Fruit fly (Drosophila melanogaster): ENCODE measurements around the gene Rpn12.

dm6 chr3L:16572208-16572607, 10.6 kb upstream of the Rpn12 start:
- TF ChIP-seq psq (optimal IDR thresholded peaks at IDR 0.05) (no peak), usp (GFP tag; optimal IDR thresholded peaks at IDR 0.05) (no peak), CG8478 (optimal IDR thresholded peaks at IDR 0.05) (no peak), pan (optimal IDR thresholded peaks at IDR 0.05) (no peak)
